Fruit fly (Drosophila melanogaster) whole organism, adult: ENCODE measurements around the gene Nup153.
A peak's percentile ranks its signal among the peaks of the same experiment; 100 is the strongest.

ENCODE experiments used
- CG11617 ChIP-seq: fragments of 200-800 bp; sonication (Bioruptor generic); optimal IDR thresholded peaks from 2 replicates; lab custom pipeline; 2017; ENCODE audit warnings: mild to moderate bottlenecking, missing biosample characterization, missing genetic modification reagents, missing genetic modification characterization
- CG5204 ChIP-seq: fragments of 200-800 bp; sonication (Bioruptor generic); optimal IDR thresholded peaks from 2 replicates; lab custom pipeline; 2016; ENCODE audit warnings: missing biosample characterization, missing genetic modification characterization
- CG7101 ChIP-seq: fragments of 200-800 bp; sonication (Bioruptor generic); optimal IDR thresholded peaks from 2 replicates; lab custom pipeline; 2018; ENCODE audit warnings: missing biosample characterization, mild to moderate bottlenecking, missing genetic modification characterization, moderate library complexity
- Mnt ChIP-seq: fragments of 200-800 bp; sonication (Bioruptor generic); optimal IDR thresholded peaks from 2 replicates; lab custom pipeline; 2016; ENCODE audit warnings: missing biosample characterization, mild to moderate bottlenecking, missing genetic modification characterization
- cic ChIP-seq: fragments of 200-800 bp; sonication (Bioruptor generic); optimal IDR thresholded peaks from 2 replicates; lab custom pipeline; 2017; ENCODE audit warnings: missing biosample characterization, mild to moderate bottlenecking, missing genetic modification characterization, moderate library complexity
- kay ChIP-seq: fragments of 200-800 bp; sonication (Bioruptor generic); peaks from one replicate; lab custom pipeline; 2016; ENCODE audit warnings: missing biosample characterization, missing genetic modification characterization, borderline replicate concordance
- pad ChIP-seq: fragments of 200-800 bp; sonication (Bioruptor generic); optimal IDR thresholded peaks from 3 replicates; lab custom pipeline; 2017; ENCODE audit warnings: missing biosample characterization, missing genetic modification characterization, mild to moderate bottlenecking, moderate library complexity, missing genetic modification reagents

DNA sequence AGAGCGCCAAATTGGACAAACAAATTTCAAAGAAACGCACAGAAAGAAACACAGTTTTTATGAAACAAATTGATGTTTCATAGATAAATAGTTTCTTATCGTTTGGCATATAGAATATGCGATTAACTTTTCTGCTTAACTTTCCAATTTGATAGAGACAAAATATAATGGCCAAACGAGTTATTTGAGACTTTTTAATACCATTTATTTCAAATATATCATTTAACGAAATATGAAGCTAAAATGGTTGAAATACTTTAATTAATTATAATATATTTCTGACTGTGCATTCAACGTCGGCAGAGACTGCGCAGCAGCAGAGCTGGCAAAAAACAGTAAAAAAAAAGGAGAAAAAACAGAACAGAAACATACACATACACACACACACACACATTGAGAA, 13.5 kb upstream of the Nup153 start:
- TF ChIP-seq cic (GFP tag; lab: Kevin White, UChicago): no peak
- TF ChIP-seq kay (GFP tag; lab: Kevin White, UChicago): no peak
- peak; percentile 4 for TF ChIP-seq pad (GFP tag; lab: Kevin White, UChicago)
- TF ChIP-seq CG5204 (GFP tag; lab: Kevin White, UChicago): no peak
- TF ChIP-seq CG7101 (tag; lab: Kevin White, UChicago): no peak
- no peak for TF ChIP-seq CG11617
- TF ChIP-seq Mnt (GFP tag; lab: Kevin White, UChicago): no peak
